Worm (Caenorhabditis elegans): ENCODE results near the gene F34D10.8.
"Not testable (repeated sequence)": the region's sequence is repeated elsewhere in the genome, so short reads cannot be mapped to it uniquely, and the experiment has no call there.

ce11 chrIII:3770370-3770769 is 39.8 kb downstream of the F34D10.8 start:
- not testable (repeated sequence) for TF ChIP-seq nhr-77 (tag; optimal IDR thresholded peaks at IDR 0.05); lsy-2 (tag; optimal IDR thresholded peaks at IDR 0.05); egl-27 (tag; optimal IDR thresholded peaks at IDR 0.05); mes-2 (tag; optimal IDR thresholded peaks at IDR 0.05; ENCODE audit: poor library complexity, severe bottlenecking); nhr-237 (tag; optimal IDR thresholded peaks at IDR 0.05); F10B5.3 (tag; optimal IDR thresholded peaks at IDR 0.05); ceh-82 (tag; optimal IDR thresholded peaks at IDR 0.05); ztf-11 (tag; optimal IDR thresholded peaks at IDR 0.05); aha-1 (tag)
